Fruit fly (Drosophila melanogaster) whole organism, embryonic: ENCODE results near the gene Sc2.

Experiments
- Adf1 ChIP-seq: fragments of 200-800 bp; sonication (Bioruptor generic); IDR thresholded peaks from 2 replicates; pipeline ENCODE4 v1.3.6; 2022; ENCODE audit warnings: missing biosample characterization, missing genetic modification characterization
- Bdp1 ChIP-seq: fragments of 200-800 bp; sonication (Bioruptor generic); optimal IDR thresholded peaks from 3 replicates; lab custom pipeline; 2016; ENCODE audit warnings: missing biosample characterization, missing genetic modification characterization
- CG11456 ChIP-seq: fragments of 200-800 bp; sonication (Bioruptor generic); IDR thresholded peaks from 3 replicates; pipeline ENCODE4 v1.3.6; 2022; ENCODE audit warnings: missing biosample characterization, missing genetic modification characterization
- CG12104 ChIP-seq: fragments of 200-800 bp; sonication (Bioruptor generic); optimal IDR thresholded peaks from 3 replicates; lab custom pipeline; 2016; ENCODE audit warnings: missing biosample characterization, missing genetic modification characterization
- CG12236 ChIP-seq: fragments of 200-800 bp; sonication (Bioruptor generic); optimal IDR thresholded peaks from 2 replicates; lab custom pipeline; 2016; ENCODE audit warnings: missing biosample characterization, missing genetic modification characterization
- CG12391 ChIP-seq: fragments of 200-800 bp; sonication (Bioruptor generic); optimal IDR thresholded peaks from 3 replicates; lab custom pipeline; 2018; ENCODE audit warnings: missing biosample characterization, mild to moderate bottlenecking, missing genetic modification characterization, moderate library complexity
- CG12659 ChIP-seq: fragments of 200-800 bp; sonication (Bioruptor generic); optimal IDR thresholded peaks from 3 replicates; lab custom pipeline; 2017; ENCODE audit warnings: mild to moderate bottlenecking, missing biosample characterization, missing genetic modification reagents, missing genetic modification characterization
- CG13424 ChIP-seq: fragments of 200-800 bp; sonication (Bioruptor generic); optimal IDR thresholded peaks from 2 replicates; lab custom pipeline; 2019; ENCODE audit warnings: missing biosample characterization, mild to moderate bottlenecking, missing genetic modification characterization, moderate library complexity
- CG13624 ChIP-seq: fragments of 200-800 bp; sonication (Bioruptor generic); optimal IDR thresholded peaks from 2 replicates; lab custom pipeline; 2016; ENCODE audit warnings: missing biosample characterization, missing genetic modification characterization
- CG14441 ChIP-seq: fragments of 200-800 bp; sonication (Bioruptor generic); IDR thresholded peaks from 2 replicates; pipeline ENCODE4 v1.3.6; 2022; ENCODE audit warnings: missing biosample characterization, missing genetic modification characterization
- CG17359 ChIP-seq: fragments of 200-800 bp; sonication (Bioruptor generic); optimal IDR thresholded peaks from 3 replicates; lab custom pipeline; 2018; ENCODE audit warnings: missing biosample characterization, mild to moderate bottlenecking, missing genetic modification characterization, moderate library complexity
- CG17361 ChIP-seq: fragments of 200-800 bp; sonication (Bioruptor generic); IDR thresholded peaks from 3 replicates; pipeline ENCODE4 v1.3.6; 2022; ENCODE audit warnings: missing biosample characterization, missing genetic modification characterization
- CG17568 ChIP-seq: fragments of 200-800 bp; sonication (Bioruptor generic); optimal IDR thresholded peaks from 2 replicates; lab custom pipeline; 2018; ENCODE audit warnings: missing biosample characterization, mild to moderate bottlenecking, missing genetic modification characterization, moderate library complexity
- CG31365 ChIP-seq: fragments of 200-800 bp; sonication (Bioruptor generic); optimal IDR thresholded peaks from 2 replicates; lab custom pipeline; 2018; ENCODE audit warnings: missing biosample characterization, mild to moderate bottlenecking, missing genetic modification characterization
- CG3163 ChIP-seq: fragments of 200-800 bp; sonication (Bioruptor generic); optimal IDR thresholded peaks from 3 replicates; lab custom pipeline; 2016; ENCODE audit warnings: missing biosample characterization, missing genetic modification characterization
- CG4424 ChIP-seq: fragments of 200-800 bp; sonication (Bioruptor generic); optimal IDR thresholded peaks from 3 replicates; lab custom pipeline; 2016; ENCODE audit warnings: missing biosample characterization, missing genetic modification characterization
- CG5245 ChIP-seq: fragments of 200-800 bp; sonication (Bioruptor generic); optimal IDR thresholded peaks from 3 replicates; lab custom pipeline; 2016; ENCODE audit warnings: missing biosample characterization, missing genetic modification characterization
- CG6654 ChIP-seq: fragments of 200-800 bp; sonication (Bioruptor generic); optimal IDR thresholded peaks from 2 replicates; lab custom pipeline; 2017; ENCODE audit warnings: missing biosample characterization, mild to moderate bottlenecking, missing genetic modification characterization
- CG7963 ChIP-seq: fragments of 200-800 bp; sonication (Bioruptor generic); IDR thresholded peaks from 3 replicates; pipeline ENCODE4 v1.3.6; 2022; ENCODE audit warnings: missing biosample characterization, missing genetic modification characterization; ENCODE audit not compliant: partially characterized antibody
- CG8281 ChIP-seq: fragments of 200-800 bp; sonication (Bioruptor generic); optimal IDR thresholded peaks from 2 replicates; lab custom pipeline; 2018; ENCODE audit warnings: missing biosample characterization, mild to moderate bottlenecking, missing genetic modification characterization, moderate library complexity
- CG8478 ChIP-seq: fragments of >200 bp; optimal IDR thresholded peaks from 2 replicates; lab custom pipeline; 2018
- Dip3 ChIP-seq: fragments of 200-800 bp; sonication (Bioruptor generic); optimal IDR thresholded peaks from 3 replicates; lab custom pipeline; 2016; ENCODE audit warnings: missing biosample characterization, missing genetic modification characterization
- E2f1 ChIP-seq: fragments of 200-800 bp; sonication (Bioruptor generic); IDR thresholded peaks from 2 replicates; pipeline ENCODE4 v1.3.6; 2022; ENCODE audit warnings: missing biosample characterization, missing genetic modification characterization
- E2f2 ChIP-seq: fragments of 200-800 bp; sonication (Bioruptor generic); IDR thresholded peaks from 2 replicates; pipeline ENCODE4 v1.3.6; 2022; ENCODE audit warnings: missing biosample characterization, missing genetic modification characterization
- HHEX ChIP-seq: fragments of 200-800 bp; sonication (Bioruptor generic); optimal IDR thresholded peaks from 3 replicates; lab custom pipeline; 2017; ENCODE audit warnings: missing biosample characterization, mild to moderate bottlenecking, missing genetic modification characterization, missing genetic modification reagents
- HLH4C ChIP-seq: fragments of 200-800 bp; sonication (Bioruptor generic); IDR thresholded peaks from 3 replicates; pipeline ENCODE4 v1.3.6; 2022; ENCODE audit warnings: missing biosample characterization, missing genetic modification characterization; ENCODE audit not compliant: partially characterized antibody
- HLH54F ChIP-seq: fragments of 200-800 bp; sonication (Bioruptor generic); optimal IDR thresholded peaks from 3 replicates; lab custom pipeline; 2016; ENCODE audit warnings: missing biosample characterization, missing genetic modification characterization
- Max ChIP-seq: fragments of 200-800 bp; sonication (Bioruptor generic); optimal IDR thresholded peaks from 2 replicates; lab custom pipeline; 2016; ENCODE audit warnings: missing biosample characterization, mild to moderate bottlenecking, missing genetic modification characterization
- Meics ChIP-seq: fragments of 200-800 bp; sonication (Bioruptor generic); optimal IDR thresholded peaks from 2 replicates; lab custom pipeline; 2017; ENCODE audit warnings: missing biosample characterization, mild to moderate bottlenecking, missing genetic modification characterization
- PHDP ChIP-seq: fragments of 200-800 bp; sonication (Bioruptor generic); optimal IDR thresholded peaks from 3 replicates; lab custom pipeline; 2018; ENCODE audit warnings: missing biosample characterization, mild to moderate bottlenecking, missing genetic modification characterization, moderate library complexity
- ap ChIP-seq: fragments of 200-800 bp; sonication (Bioruptor generic); IDR thresholded peaks from 2 replicates; pipeline ENCODE4 v1.3.6; 2022; ENCODE audit warnings: missing biosample characterization, missing genetic modification characterization
- az2 ChIP-seq: fragments of 200-800 bp; sonication (Bioruptor generic); optimal IDR thresholded peaks from 3 replicates; lab custom pipeline; 2016; ENCODE audit warnings: missing biosample characterization, missing genetic modification characterization
- bab2 ChIP-seq: fragments of 200-800 bp; sonication (Bioruptor generic); optimal IDR thresholded peaks from 2 replicates; lab custom pipeline; 2016; ENCODE audit warnings: missing biosample characterization, missing genetic modification characterization
- btn ChIP-seq: fragments of 200-800 bp; sonication (Bioruptor generic); optimal IDR thresholded peaks from 2 replicates; lab custom pipeline; 2016; ENCODE audit warnings: missing biosample characterization, missing genetic modification characterization
- cg ChIP-seq: fragments of 200-800 bp; sonication (Bioruptor generic); optimal IDR thresholded peaks from 3 replicates; lab custom pipeline; 2019; ENCODE audit warnings: missing biosample characterization, mild to moderate bottlenecking, missing genetic modification characterization, moderate library complexity
- chm ChIP-seq: fragments of 200-800 bp; sonication (Bioruptor generic); IDR thresholded peaks from 2 replicates; pipeline ENCODE4 v1.3.6; 2022; ENCODE audit warnings: missing biosample characterization, missing genetic modification characterization
- da ChIP-seq: fragments of 200-800 bp; sonication (Bioruptor generic); optimal IDR thresholded peaks from 2 replicates; lab custom pipeline; 2016; ENCODE audit warnings: missing biosample characterization, missing genetic modification characterization
- eve ChIP-seq, 2 experiments: fragments of >200 bp; optimal IDR thresholded peaks; 2 replicates each; lab custom pipeline; 2017; ENCODE audit warnings: missing biosample characterization in 2 of 2, missing genetic modification characterization in 2 of 2
- gcm2 ChIP-seq: fragments of 200-800 bp; sonication (Bioruptor generic); optimal IDR thresholded peaks from 2 replicates; lab custom pipeline; 2016; ENCODE audit warnings: missing biosample characterization, missing genetic modification characterization
- gfzf ChIP-seq: fragments of 200-800 bp; sonication (Bioruptor generic); optimal IDR thresholded peaks from 2 replicates; lab custom pipeline; 2016; ENCODE audit warnings: missing biosample characterization, mild to moderate bottlenecking, missing genetic modification characterization, moderate library complexity
- hb ChIP-seq: fragments of 200-800 bp; sonication (Bioruptor generic); IDR thresholded peaks from 3 replicates; pipeline ENCODE4 v1.3.6; 2022; ENCODE audit warnings: missing biosample characterization, missing genetic modification characterization; ENCODE audit not compliant: partially characterized antibody
- jigr1 ChIP-seq: fragments of 200-800 bp; sonication (Bioruptor generic); IDR thresholded peaks from 3 replicates; pipeline ENCODE4 v1.3.6; 2022; ENCODE audit warnings: missing biosample characterization, missing genetic modification characterization
- nerfin-2 ChIP-seq: fragments of 200-800 bp; sonication (Bioruptor generic); IDR thresholded peaks from 2 replicates; pipeline ENCODE4 v1.3.6; 2022; ENCODE audit warnings: missing biosample characterization, missing genetic modification characterization; ENCODE audit not compliant: partially characterized antibody
- odd ChIP-seq: fragments of 200-800 bp; sonication (Bioruptor generic); optimal IDR thresholded peaks from 2 replicates; lab custom pipeline; 2017; ENCODE audit warnings: missing biosample characterization, mild to moderate bottlenecking, missing genetic modification characterization
- ro ChIP-seq: fragments of 200-800 bp; sonication (Bioruptor generic); IDR thresholded peaks from 2 replicates; pipeline ENCODE4 v1.3.6; 2022; ENCODE audit warnings: missing biosample characterization, missing genetic modification characterization
- shn ChIP-seq: fragments of 200-800 bp; sonication (Bioruptor generic); optimal IDR thresholded peaks from 3 replicates; lab custom pipeline; 2016; ENCODE audit warnings: missing biosample characterization, missing genetic modification characterization
- sna ChIP-seq: fragments of 200-800 bp; sonication (Bioruptor generic); IDR thresholded peaks from 2 replicates; pipeline ENCODE4 v1.3.6; 2022; ENCODE audit warnings: missing biosample characterization, missing genetic modification characterization; ENCODE audit not compliant: partially characterized antibody
- so ChIP-seq: fragments of 200-800 bp; sonication (Bioruptor generic); IDR thresholded peaks from 3 replicates; pipeline ENCODE4 v1.3.6; 2022; ENCODE audit warnings: missing biosample characterization, missing genetic modification characterization
- wdn ChIP-seq: fragments of 200-800 bp; sonication (Bioruptor generic); IDR thresholded peaks from 2 replicates; pipeline ENCODE4 v1.3.6; 2022; ENCODE audit warnings: missing biosample characterization, missing genetic modification characterization
- wor ChIP-seq: fragments of 200-800 bp; sonication (Bioruptor generic); IDR thresholded peaks from 2 replicates; pipeline ENCODE4 v1.3.6; 2022; ENCODE audit warnings: missing biosample characterization, missing genetic modification characterization
- z ChIP-seq: fragments of 200-800 bp; sonication (Bioruptor generic); IDR thresholded peaks from 3 replicates; pipeline ENCODE4 v1.3.6; 2022; ENCODE audit warnings: missing biosample characterization, missing genetic modification characterization
- zfh2 ChIP-seq: fragments of 200-800 bp; sonication (Bioruptor generic); optimal IDR thresholded peaks from 2 replicates; lab custom pipeline; 2016; ENCODE audit warnings: missing biosample characterization, missing genetic modification characterization

The Sc2 gene

DNA sequence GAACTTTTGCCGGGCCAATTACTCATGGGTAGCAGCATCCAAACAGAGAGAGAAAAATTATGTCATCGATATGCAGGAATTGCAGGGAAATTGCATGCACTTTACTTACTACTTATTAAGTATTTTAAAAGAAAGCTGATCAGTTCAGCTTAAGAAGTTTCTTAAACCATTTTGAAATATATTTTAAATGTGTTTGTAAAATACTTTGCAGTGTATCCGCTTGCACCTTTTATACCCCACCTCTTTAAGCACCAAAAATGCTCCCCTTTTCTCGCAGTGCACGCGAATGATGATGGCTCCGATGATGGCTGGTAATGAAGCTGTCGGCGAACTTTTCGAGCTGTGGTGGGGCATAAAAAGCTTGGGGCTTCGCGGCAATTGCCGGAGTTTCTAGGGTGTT lies 49.2 kb downstream of the Sc2 start, which contains the start of gene CG14984 (continued):
- TF ChIP-seq CG8281 (tag; lab: Kevin White, UChicago): no peak
- no peak for TF ChIP-seq CG12659 (GFP tag; lab: Kevin White, UChicago)
- TF ChIP-seq CG5245 (GFP tag; lab: Kevin White, UChicago): no peak
- peak; percentile 56; the same call in 1 of the 2 replicates for TF ChIP-seq wdn (GFP tag; lab: Robert Waterston, UW)
- no peak for TF ChIP-seq wor
- no peak for TF ChIP-seq CG6654 (GFP tag; lab: Kevin White, UChicago)
- no peak; the same call in 1 of the 3 replicates for TF ChIP-seq CG17361 (GFP tag; lab: Robert Waterston, UW)
- TF ChIP-seq CG13424: no peak
- 0 out of 2 replicates have a peak, but pooled peaks have one; percentile 16 for TF ChIP-seq CG14441 (GFP tag; lab: Robert Waterston, UW)
- TF ChIP-seq sna: no peak
- no peak for TF ChIP-seq da (GFP tag; lab: Kevin White, UChicago)
- TF ChIP-seq CG7963: no peak
- TF ChIP-seq CG12236 (GFP tag; lab: Kevin White, UChicago): no peak
- TF ChIP-seq CG17568 (GFP tag; lab: Kevin White, UChicago): no peak
- TF ChIP-seq az2: no peak
- no peak for TF ChIP-seq Bdp1 (GFP tag; lab: Kevin White, UChicago)
- TF ChIP-seq nerfin-2: no peak
- peak; percentile 39 for TF ChIP-seq Max (GFP tag; lab: Kevin White, UChicago)
- no peak for TF ChIP-seq chm
- no peak for TF ChIP-seq ap (GFP tag; lab: Robert Waterston, UW)
- TF ChIP-seq Adf1: no peak
- peak; percentile 26 for TF ChIP-seq Dip3 (GFP tag; lab: Kevin White, UChicago)
- TF ChIP-seq CG13624 (GFP tag; lab: Kevin White, UChicago): peak; percentile 14
- peak; percentile 62 for TF ChIP-seq HHEX
- peak; percentile 29 for TF ChIP-seq CG17359 (tag; lab: Kevin White, UChicago)
- no peak for TF ChIP-seq z (GFP tag; lab: Robert Waterston, UW)
- TF ChIP-seq HLH4C: no peak
- 0 out of 3 replicates have a peak, but pooled peaks have one; percentile 18 for TF ChIP-seq jigr1
- TF ChIP-seq PHDP: peak; percentile 31
- no peak for TF ChIP-seq hb (GFP tag; lab: Robert Waterston, UW)
- peak; percentile 29 for TF ChIP-seq CG4424 (GFP tag; lab: Kevin White, UChicago)
- no peak; the same call in 1 of the 2 replicates for TF ChIP-seq E2f2 (GFP tag; lab: Robert Waterston, UW)
- TF ChIP-seq shn (GFP tag; lab: Kevin White, UChicago): peak; percentile 16
- peak; percentile 72 for TF ChIP-seq Meics (GFP tag; lab: Kevin White, UChicago)
- TF ChIP-seq CG3163 (GFP tag; lab: Kevin White, UChicago): no peak
- TF ChIP-seq odd: no peak
- TF ChIP-seq gcm2 (GFP tag; lab: Kevin White, UChicago): no peak
- no peak for TF ChIP-seq gfzf (GFP tag; lab: Kevin White, UChicago)
- peak; percentile 54 for TF ChIP-seq zfh2
- TF ChIP-seq CG31365 (tag; lab: Kevin White, UChicago): no peak
- TF ChIP-seq E2f1 (GFP tag; lab: Robert Waterston, UW): 0 out of 2 replicates have a peak, but pooled peaks have one; percentile 31
- peak; percentile 7 for TF ChIP-seq bab2
- TF ChIP-seq CG8478 (lab: Kevin White, UChicago): no peak
- no peak for TF ChIP-seq CG12391 (tag; lab: Kevin White, UChicago)
- TF ChIP-seq so (GFP tag; lab: Robert Waterston, UW): no peak
- peak; percentile 71; the same call in 2 of the 3 replicates for TF ChIP-seq CG11456 (GFP tag; lab: Robert Waterston, UW)
- TF ChIP-seq CG12104 (GFP tag; lab: Kevin White, UChicago): no peak
- no peak for TF ChIP-seq ro (GFP tag; lab: Robert Waterston, UW)
- TF ChIP-seq cg: no peak
- TF ChIP-seq eve (GFP tag; optimal IDR thresholded peaks at IDR 0.05; lab: Kevin White, UChicago): no peak
- TF ChIP-seq btn: no peak
- peak; percentile 19 for TF ChIP-seq HLH54F
